Fruit fly (Drosophila melanogaster) whole organism, embryonic: Measurements from ENCODE around the gene Bug22.

Experiments
- Asciz ChIP-seq: fragments of 200-800 bp; sonication (Bioruptor generic); optimal IDR thresholded peaks from 2 replicates; lab custom pipeline; 2017; ENCODE audit warnings: missing biosample characterization, mild to moderate bottlenecking, missing genetic modification characterization, missing genetic modification reagents
- Atf-2 ChIP-seq: fragments of 200-800 bp; sonication (Bioruptor generic); optimal IDR thresholded peaks from 2 replicates; lab custom pipeline; 2016; ENCODE audit warnings: missing biosample characterization, missing genetic modification characterization
- CG10366 ChIP-seq: fragments of 200-800 bp; sonication (Bioruptor generic); IDR thresholded peaks from 2 replicates; pipeline ENCODE4 v1.3.6; 2022; ENCODE audit warnings: missing biosample characterization, missing genetic modification characterization
- CG12071 ChIP-seq: fragments of 200-800 bp; sonication (Bioruptor generic); optimal IDR thresholded peaks from 3 replicates; lab custom pipeline; 2018; ENCODE audit warnings: missing biosample characterization, mild to moderate bottlenecking, missing genetic modification characterization
- CG1233 ChIP-seq: fragments of 200-800 bp; sonication (Bioruptor generic); optimal IDR thresholded peaks from 4 replicates; lab custom pipeline; 2018; ENCODE audit warnings: missing biosample characterization, mild to moderate bottlenecking, missing genetic modification characterization
- CG13424 ChIP-seq: fragments of 200-800 bp; sonication (Bioruptor generic); optimal IDR thresholded peaks from 2 replicates; lab custom pipeline; 2019; ENCODE audit warnings: missing biosample characterization, mild to moderate bottlenecking, missing genetic modification characterization, moderate library complexity
- CG14441 ChIP-seq: fragments of 200-800 bp; sonication (Bioruptor generic); IDR thresholded peaks from 2 replicates; pipeline ENCODE4 v1.3.6; 2022; ENCODE audit warnings: missing biosample characterization, missing genetic modification characterization
- CG15601 ChIP-seq: fragments of 200-800 bp; sonication (Bioruptor generic); optimal IDR thresholded peaks from 3 replicates; lab custom pipeline; 2019; ENCODE audit warnings: missing biosample characterization, mild to moderate bottlenecking, missing genetic modification characterization, moderate library complexity
- CG17802 ChIP-seq: fragments of 200-800 bp; sonication (Bioruptor generic); optimal IDR thresholded peaks from 2 replicates; lab custom pipeline; 2018; ENCODE audit warnings: missing biosample characterization, mild to moderate bottlenecking, missing genetic modification characterization, moderate library complexity
- CG2129 ChIP-seq: fragments of 200-800 bp; sonication (Bioruptor generic); IDR thresholded peaks from 2 replicates; pipeline ENCODE4 v1.3.6; 2022; ENCODE audit warnings: missing biosample characterization, missing genetic modification characterization; ENCODE audit not compliant: partially characterized antibody
- CG2678 ChIP-seq: fragments of 200-800 bp; sonication (Bioruptor generic); optimal IDR thresholded peaks from 3 replicates; lab custom pipeline; 2019; ENCODE audit warnings: missing biosample characterization, mild to moderate bottlenecking, missing genetic modification characterization, moderate library complexity
- CG2712 ChIP-seq: fragments of 200-800 bp; optimal IDR thresholded peaks from 3 replicates; lab custom pipeline; 2019; ENCODE audit warnings: missing biosample characterization, mild to moderate bottlenecking, missing genetic modification characterization, moderate library complexity
- CG30431 ChIP-seq: fragments of 200-800 bp; sonication (Bioruptor generic); optimal IDR thresholded peaks from 2 replicates; lab custom pipeline; 2017; ENCODE audit warnings: missing biosample characterization, missing genetic modification characterization
- CG4282 ChIP-seq: fragments of 200-800 bp; sonication (Bioruptor generic); optimal IDR thresholded peaks from 2 replicates; lab custom pipeline; 2016; ENCODE audit warnings: missing biosample characterization, missing genetic modification characterization
- CG43689 ChIP-seq: fragments of 200-800 bp; sonication (Bioruptor generic); IDR thresholded peaks from 2 replicates; pipeline ENCODE4 v1.3.6; 2022; ENCODE audit warnings: missing biosample characterization, missing genetic modification characterization
- CG7745 ChIP-seq: fragments of 200-800 bp; sonication (Bioruptor generic); optimal IDR thresholded peaks from 2 replicates; lab custom pipeline; 2018; ENCODE audit warnings: missing biosample characterization, mild to moderate bottlenecking, missing genetic modification characterization, moderate library complexity
- CG8388 ChIP-seq: fragments of 200-800 bp; sonication (Bioruptor generic); optimal IDR thresholded peaks from 2 replicates; lab custom pipeline; 2019; ENCODE audit warnings: missing biosample characterization, mild to moderate bottlenecking, missing genetic modification characterization, moderate library complexity
- D19A ChIP-seq: fragments of 200-800 bp; optimal IDR thresholded peaks from 3 replicates; lab custom pipeline; 2019; ENCODE audit warnings: missing biosample characterization, mild to moderate bottlenecking, missing genetic modification characterization, moderate library complexity
- Deaf1 ChIP-seq: fragments of 200-800 bp; optimal IDR thresholded peaks from 3 replicates; lab custom pipeline; 2019; ENCODE audit warnings: missing biosample characterization, mild to moderate bottlenecking, missing genetic modification characterization, moderate library complexity
- Doc3 ChIP-seq: fragments of 200-800 bp; sonication (Bioruptor generic); IDR thresholded peaks from 3 replicates; pipeline ENCODE4 v1.3.6; 2022; ENCODE audit warnings: missing biosample characterization, missing genetic modification characterization; ENCODE audit not compliant: partially characterized antibody
- Gsc ChIP-seq: fragments of 200-800 bp; sonication (Bioruptor generic); IDR thresholded peaks from 2 replicates; pipeline ENCODE4 v1.3.6; 2022; ENCODE audit warnings: missing biosample characterization, missing genetic modification characterization
- H15 ChIP-seq: fragments of 200-800 bp; sonication (Bioruptor generic); IDR thresholded peaks from 3 replicates; pipeline ENCODE4 v1.3.6; 2022; ENCODE audit warnings: missing biosample characterization, missing genetic modification characterization
- Hey ChIP-seq: fragments of 200-800 bp; sonication (Bioruptor generic); optimal IDR thresholded peaks from 3 replicates; lab custom pipeline; 2018; ENCODE audit warnings: missing biosample characterization, mild to moderate bottlenecking, missing genetic modification characterization
- Hr39 ChIP-seq: fragments of >200 bp; optimal IDR thresholded peaks from 2 replicates; lab custom pipeline; 2017
- MESR4 ChIP-seq: fragments of 200-800 bp; sonication (Bioruptor generic); optimal IDR thresholded peaks from 2 replicates; lab custom pipeline; 2018; ENCODE audit warnings: missing biosample characterization, mild to moderate bottlenecking, missing genetic modification characterization, moderate library complexity
- Six4 ChIP-seq: fragments of 200-800 bp; sonication (Bioruptor generic); optimal IDR thresholded peaks from 2 replicates; lab custom pipeline; 2016; ENCODE audit warnings: missing biosample characterization, missing genetic modification characterization
- Sox102F ChIP-seq: fragments of 200-800 bp; sonication (Bioruptor generic); optimal IDR thresholded peaks from 2 replicates; lab custom pipeline; 2018; ENCODE audit warnings: missing biosample characterization, mild to moderate bottlenecking, missing genetic modification characterization, moderate library complexity
- Tbp ChIP-seq: fragments of >200 bp; optimal IDR thresholded peaks from 2 replicates; lab custom pipeline; 2018; ENCODE audit warnings: missing biosample characterization, missing genetic modification characterization
- ara ChIP-seq: fragments of 200-800 bp; sonication (Bioruptor generic); IDR thresholded peaks from 2 replicates; pipeline ENCODE4 v1.3.6; 2022; ENCODE audit warnings: missing biosample characterization, missing genetic modification characterization
- ash1 ChIP-seq: fragments of 200-800 bp; sonication (Bioruptor generic); optimal IDR thresholded peaks from 2 replicates; lab custom pipeline; 2018; ENCODE audit warnings: missing biosample characterization, mild to moderate bottlenecking, missing genetic modification characterization
- br ChIP-seq: fragments of >200 bp; optimal IDR thresholded peaks from 2 replicates; lab custom pipeline; 2017
- cad ChIP-seq: fragments of >200 bp; optimal IDR thresholded peaks from 2 replicates; lab custom pipeline; 2017; ENCODE audit warnings: missing biosample characterization, missing genetic modification characterization
- da ChIP-seq: fragments of 200-800 bp; sonication (Bioruptor generic); optimal IDR thresholded peaks from 2 replicates; lab custom pipeline; 2016; ENCODE audit warnings: missing biosample characterization, missing genetic modification characterization
- danr ChIP-seq: fragments of 200-800 bp; sonication (Bioruptor generic); IDR thresholded peaks from 2 replicates; pipeline ENCODE4 v1.3.6; 2022; ENCODE audit warnings: missing biosample characterization, missing genetic modification characterization
- ems ChIP-seq: fragments of 200-800 bp; sonication (Bioruptor generic); optimal IDR thresholded peaks from 3 replicates; lab custom pipeline; 2016; ENCODE audit warnings: missing biosample characterization, missing genetic modification characterization
- ewg ChIP-seq: fragments of 200-800 bp; sonication (Bioruptor generic); optimal IDR thresholded peaks from 3 replicates; lab custom pipeline; 2017; ENCODE audit warnings: mild to moderate bottlenecking, missing biosample characterization, missing genetic modification reagents, missing genetic modification characterization
- fd96Cb ChIP-seq: fragments of 200-800 bp; sonication (Bioruptor generic); optimal IDR thresholded peaks from 2 replicates; lab custom pipeline; 2018; ENCODE audit warnings: missing biosample characterization, mild to moderate bottlenecking, missing genetic modification characterization, moderate library complexity
- gfzf ChIP-seq: fragments of 200-800 bp; sonication (Bioruptor generic); optimal IDR thresholded peaks from 2 replicates; lab custom pipeline; 2016; ENCODE audit warnings: missing biosample characterization, mild to moderate bottlenecking, missing genetic modification characterization, moderate library complexity
- ind ChIP-seq: fragments of 200-800 bp; sonication (Bioruptor generic); optimal IDR thresholded peaks from 3 replicates; lab custom pipeline; 2016; ENCODE audit warnings: missing biosample characterization, missing genetic modification characterization
- klu ChIP-seq: fragments of 200-800 bp; sonication (Bioruptor generic); IDR thresholded peaks from 2 replicates; pipeline ENCODE4 v1.3.6; 2022; ENCODE audit warnings: missing biosample characterization, missing genetic modification characterization
- kni ChIP-seq: fragments of 200-800 bp; sonication (Bioruptor generic); optimal IDR thresholded peaks from 3 replicates; lab custom pipeline; 2017; ENCODE audit warnings: mild to moderate bottlenecking, missing biosample characterization, missing genetic modification reagents, missing genetic modification characterization
- lov ChIP-seq, 2 experiments: fragments of 200-800 bp in 1 of 2; fragments of >200 bp in 1 of 2; sonication (Bioruptor generic) in 1 of 2; IDR thresholded peaks in 1 of 2; optimal IDR thresholded peaks in 1 of 2; 2 replicates in 1 of 2; 3 replicates in 1 of 2; pipeline versions ENCODE4 v1.3.6 to Lab custom; 2017 to 2022; ENCODE audit warnings: missing biosample characterization in 1 of 2, missing genetic modification characterization in 1 of 2
- luna ChIP-seq: fragments of 200-800 bp; sonication (Bioruptor generic); optimal IDR thresholded peaks from 2 replicates; lab custom pipeline; 2016; ENCODE audit warnings: missing biosample characterization, missing genetic modification characterization
- org-1 ChIP-seq: fragments of 200-800 bp; sonication (Bioruptor generic); optimal IDR thresholded peaks from 2 replicates; lab custom pipeline; 2017; ENCODE audit warnings: missing biosample characterization, missing genetic modification characterization
- pros ChIP-seq: fragments of 200-800 bp; sonication (Bioruptor generic); optimal IDR thresholded peaks from 3 replicates; lab custom pipeline; 2019; ENCODE audit warnings: missing biosample characterization, mild to moderate bottlenecking, missing genetic modification characterization, moderate library complexity
- sens-2 ChIP-seq: fragments of 200-800 bp; sonication (Bioruptor generic); IDR thresholded peaks from 2 replicates; pipeline ENCODE4 v1.3.6; 2022; ENCODE audit warnings: missing biosample characterization, missing genetic modification characterization
- seq ChIP-seq: fragments of 200-800 bp; sonication (Bioruptor generic); IDR thresholded peaks from 2 replicates; pipeline ENCODE4 v1.3.6; 2022; ENCODE audit warnings: missing biosample characterization, missing genetic modification characterization
- tin ChIP-seq: fragments of 200-800 bp; sonication (Bioruptor generic); optimal IDR thresholded peaks from 3 replicates; lab custom pipeline; 2016; ENCODE audit warnings: missing biosample characterization, missing genetic modification characterization
- toy ChIP-seq: fragments of 200-800 bp; sonication (Bioruptor generic); IDR thresholded peaks from 2 replicates; pipeline ENCODE4 v1.3.6; 2022; ENCODE audit warnings: missing biosample characterization, missing genetic modification characterization
- vvl ChIP-seq: fragments of 200-800 bp; sonication (Bioruptor generic); IDR thresholded peaks from 2 replicates; pipeline ENCODE4 v1.3.6; 2022; ENCODE audit warnings: missing biosample characterization, missing genetic modification characterization
- wek ChIP-seq: fragments of 200-800 bp; sonication (Bioruptor generic); optimal IDR thresholded peaks from 3 replicates; lab custom pipeline; 2018; ENCODE audit warnings: missing biosample characterization, mild to moderate bottlenecking, missing genetic modification characterization, moderate library complexity
- wor ChIP-seq: fragments of 200-800 bp; sonication (Bioruptor generic); IDR thresholded peaks from 2 replicates; pipeline ENCODE4 v1.3.6; 2022; ENCODE audit warnings: missing biosample characterization, missing genetic modification characterization

The Bug22 gene

DNA sequence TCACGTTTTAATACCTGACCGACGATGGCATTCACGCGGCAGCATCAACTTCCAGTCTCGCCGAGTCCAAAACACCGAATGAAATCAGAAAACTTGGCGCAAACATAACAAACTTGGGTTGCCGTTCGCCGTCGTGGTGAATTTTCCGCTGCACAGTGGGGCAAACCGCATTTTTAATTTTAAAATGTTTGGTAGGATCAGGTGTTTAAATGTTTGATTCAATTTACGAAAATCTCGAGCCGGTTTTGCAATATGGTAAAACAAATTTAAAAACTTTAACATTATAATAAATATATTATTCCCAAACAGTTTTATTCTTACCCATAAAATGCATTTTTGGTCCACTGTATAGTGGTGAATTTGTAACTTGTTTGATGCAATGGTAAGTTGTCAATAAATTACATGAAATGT, 43.6 kb upstream of the Bug22 start, which contains the start of gene RluA-1 (continued):
- TF ChIP-seq Asciz (GFP tag; lab: Kevin White, UChicago) (peak; percentile 99), CG43689 (GFP tag; lab: Robert Waterston, UW) (peak; percentile 97), klu (GFP tag; lab: Robert Waterston, UW) (peak; percentile 98), wor (GFP tag; lab: Robert Waterston, UW) (peak; percentile 99), CG10366 (GFP tag; lab: Robert Waterston, UW) (peak; percentile 99), CG2129 (GFP tag; lab: Robert Waterston, UW) (no peak), toy (GFP tag; lab: Robert Waterston, UW) (peak; percentile 98), CG30431 (GFP tag; lab: Kevin White, UChicago) (peak; percentile 98), cad (GFP tag; lab: Kevin White, UChicago) (no peak), ara (GFP tag; lab: Robert Waterston, UW) (peak; percentile 100), ind (peak; percentile 99), ewg (GFP tag; lab: Kevin White, UChicago) (peak; percentile 99), CG2712 (tag; lab: Kevin White, UChicago) (peak; percentile 100), Gsc (GFP tag; lab: Robert Waterston, UW) (no peak; the same call in 1 of the 2 replicates), MESR4 (peak; percentile 88), luna (GFP tag; lab: Kevin White, UChicago) (no peak), org-1 (GFP tag; lab: Kevin White, UChicago) (peak; percentile 99), CG2678 (tag; lab: Kevin White, UChicago) (peak; percentile 100), da (GFP tag; lab: Kevin White, UChicago) (peak; percentile 84), D19A (tag; lab: Kevin White, UChicago) (peak; percentile 95), seq (GFP tag; lab: Robert Waterston, UW) (peak; percentile 100), CG8388 (GFP tag; lab: Kevin White, UChicago) (peak; percentile 99), CG12071 (GFP tag; lab: Kevin White, UChicago) (peak; percentile 99), pros (GFP tag; lab: Kevin White, UChicago) (peak; percentile 80), CG14441 (GFP tag; lab: Robert Waterston, UW) (peak; percentile 99), br (lab: Kevin White, UChicago) (no peak), Hey (peak; percentile 89), Atf-2 (GFP tag; lab: Kevin White, UChicago) (peak; percentile 95), Six4 (GFP tag; lab: Kevin White, UChicago) (peak; percentile 98), ash1 (GFP tag; lab: Kevin White, UChicago) (peak; percentile 87), lov (optimal IDR thresholded peaks at IDR 0.05; lab: Kevin White, UChicago) (no peak), lov (GFP tag; IDR thresholded peaks at IDR 0.05; lab: Robert Waterston, UW) (peak; percentile 99), CG15601 (tag; lab: Kevin White, UChicago) (peak; percentile 99), tin (GFP tag; lab: Kevin White, UChicago) (peak; percentile 99), Doc3 (GFP tag; lab: Robert Waterston, UW) (peak; percentile 56; the same call in 2 of the 3 replicates), Deaf1 (tag; lab: Kevin White, UChicago) (peak; percentile 91), ems (GFP tag; lab: Kevin White, UChicago) (peak; percentile 96), CG7745 (peak; percentile 92), vvl (GFP tag; lab: Robert Waterston, UW) (peak; percentile 100), CG4282 (GFP tag; lab: Kevin White, UChicago) (peak; percentile 93)
- TF ChIP-seq, all 482 proteins: peak for 456

DNA sequence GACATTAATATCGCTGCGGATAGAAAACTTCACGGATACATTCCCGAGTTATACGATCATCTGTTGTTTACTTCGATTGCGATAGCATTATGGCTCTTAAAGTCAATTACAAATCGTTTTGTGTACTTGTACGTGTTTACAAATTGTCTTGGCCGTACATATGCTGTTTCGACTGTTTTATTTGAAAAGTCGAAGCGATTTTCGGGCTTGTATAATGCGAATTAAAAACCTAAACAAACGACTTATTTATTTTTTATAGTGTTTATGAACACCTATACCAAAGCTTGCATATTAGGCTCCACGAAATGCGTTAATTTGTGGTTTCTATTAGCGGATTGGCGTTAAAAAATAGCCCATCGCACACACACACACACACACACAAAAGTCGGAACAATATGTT, 41.5 kb upstream of the Bug22 start:
- TF ChIP-seq sens-2 (no peak), H15 (GFP tag; lab: Robert Waterston, UW) (no peak), ara (GFP tag; lab: Robert Waterston, UW) (no peak), D19A (tag; lab: Kevin White, UChicago) (no peak), Hr39 (lab: Kevin White, UChicago) (no peak), CG13424 (tag; lab: Kevin White, UChicago) (peak; percentile 10), gfzf (GFP tag; lab: Kevin White, UChicago) (no peak), CG1233 (GFP tag; lab: Kevin White, UChicago) (no peak), Sox102F (GFP tag; lab: Kevin White, UChicago) (no peak), fd96Cb (tag; lab: Kevin White, UChicago) (no peak), kni (GFP tag; lab: Kevin White, UChicago) (no peak), Tbp (no peak), danr (GFP tag; lab: Robert Waterston, UW) (no peak), wek (GFP tag; lab: Kevin White, UChicago) (peak; percentile 36), CG17802 (no peak)
